Fruit fly (Drosophila melanogaster) whole organism, adult: ENCODE results near the gene RIOK2.
A peak's percentile ranks its signal among the peaks of the same experiment; 100 is the strongest.

ENCODE experiments used
- CG11617 ChIP-seq: fragments of 200-800 bp; sonication (Bioruptor generic); optimal IDR thresholded peaks from 2 replicates; lab custom pipeline; 2017; ENCODE audit warnings: mild to moderate bottlenecking, missing biosample characterization, missing genetic modification reagents, missing genetic modification characterization
- CG12768 ChIP-seq: fragments of 200-800 bp; sonication (Bioruptor generic); optimal IDR thresholded peaks from 2 replicates; lab custom pipeline; 2017; ENCODE audit warnings: missing biosample characterization, missing genetic modification characterization, mild to moderate bottlenecking, moderate library complexity, missing genetic modification reagents
- CG14711 ChIP-seq: fragments of 200-800 bp; sonication (Bioruptor generic); optimal IDR thresholded peaks from 2 replicates; lab custom pipeline; 2018; ENCODE audit warnings: missing biosample characterization, mild to moderate bottlenecking, missing genetic modification characterization, moderate library complexity
- CG1620 ChIP-seq: fragments of 200-800 bp; sonication (Bioruptor generic); optimal IDR thresholded peaks from 2 replicates; lab custom pipeline; 2016; ENCODE audit warnings: missing biosample characterization, missing genetic modification characterization
- CG33017 ChIP-seq: fragments of 200-800 bp; sonication (Bioruptor generic); optimal IDR thresholded peaks from 2 replicates; lab custom pipeline; 2018; ENCODE audit warnings: missing biosample characterization, mild to moderate bottlenecking, missing genetic modification characterization, moderate library complexity
- CG5204 ChIP-seq: fragments of 200-800 bp; sonication (Bioruptor generic); optimal IDR thresholded peaks from 2 replicates; lab custom pipeline; 2016; ENCODE audit warnings: missing biosample characterization, missing genetic modification characterization
- CG7045 ChIP-seq: fragments of 200-800 bp; sonication (Bioruptor generic); optimal IDR thresholded peaks from 2 replicates; lab custom pipeline; 2017; ENCODE audit warnings: missing biosample characterization, mild to moderate bottlenecking, missing genetic modification characterization
- CG7101 ChIP-seq: fragments of 200-800 bp; sonication (Bioruptor generic); optimal IDR thresholded peaks from 2 replicates; lab custom pipeline; 2018; ENCODE audit warnings: missing biosample characterization, mild to moderate bottlenecking, missing genetic modification characterization, moderate library complexity
- Clk ChIP-seq: fragments of 200-800 bp; sonication (Bioruptor generic); optimal IDR thresholded peaks from 2 replicates; lab custom pipeline; 2017; ENCODE audit warnings: missing biosample characterization, missing genetic modification characterization
- Crg-1 ChIP-seq: fragments of 200-800 bp; sonication (Bioruptor generic); optimal IDR thresholded peaks from 2 replicates; lab custom pipeline; 2016; ENCODE audit warnings: missing biosample characterization, missing genetic modification characterization
- Hr96 ChIP-seq: fragments of 200-800 bp; sonication (Bioruptor generic); optimal IDR thresholded peaks from 2 replicates; lab custom pipeline; 2016; ENCODE audit warnings: missing biosample characterization, missing genetic modification characterization
- Mnt ChIP-seq: fragments of 200-800 bp; sonication (Bioruptor generic); optimal IDR thresholded peaks from 2 replicates; lab custom pipeline; 2016; ENCODE audit warnings: missing biosample characterization, mild to moderate bottlenecking, missing genetic modification characterization
- bab1 ChIP-seq: fragments of 200-800 bp; sonication (Bioruptor generic); optimal IDR thresholded peaks from 3 replicates; lab custom pipeline; 2019; ENCODE audit warnings: missing biosample characterization, mild to moderate bottlenecking, missing genetic modification characterization, moderate library complexity
- cic ChIP-seq: fragments of 200-800 bp; sonication (Bioruptor generic); optimal IDR thresholded peaks from 2 replicates; lab custom pipeline; 2017; ENCODE audit warnings: missing biosample characterization, mild to moderate bottlenecking, missing genetic modification characterization, moderate library complexity
- cnc ChIP-seq, 2 experiments: fragments of >200 bp; optimal IDR thresholded peaks; 2 replicates each; lab custom pipeline; 2017
- kay ChIP-seq: fragments of 200-800 bp; sonication (Bioruptor generic); peaks from one replicate; lab custom pipeline; 2016; ENCODE audit warnings: missing biosample characterization, missing genetic modification characterization, borderline replicate concordance
- ovo ChIP-seq: fragments of 200-800 bp; sonication (Bioruptor generic); optimal IDR thresholded peaks from 2 replicates; lab custom pipeline; 2016; ENCODE audit warnings: missing biosample characterization, missing genetic modification characterization
- pad ChIP-seq: fragments of 200-800 bp; sonication (Bioruptor generic); optimal IDR thresholded peaks from 3 replicates; lab custom pipeline; 2017; ENCODE audit warnings: missing biosample characterization, missing genetic modification characterization, mild to moderate bottlenecking, moderate library complexity, missing genetic modification reagents
- tj ChIP-seq: fragments of 200-800 bp; sonication (Bioruptor generic); optimal IDR thresholded peaks from 3 replicates; lab custom pipeline; 2017; ENCODE audit warnings: missing biosample characterization, mild to moderate bottlenecking, missing genetic modification characterization, moderate library complexity
- toe ChIP-seq: fragments of 200-800 bp; sonication (Bioruptor generic); optimal IDR thresholded peaks from 2 replicates; lab custom pipeline; 2016; ENCODE audit warnings: missing biosample characterization, missing genetic modification characterization

RIOK2 gene

dm6 chr3R:25303857-25304440 is 38.3 kb downstream of the RIOK2 start, which contains the start of gene CG31436:
Gene CG31436, plus strand, starts transcription at chr3R:25304137.
- TF ChIP-seq CG7101 (tag; lab: Kevin White, UChicago) (no peak), CG12768 (GFP tag; lab: Kevin White, UChicago) (no peak), cnc (optimal IDR thresholded peaks at IDR 0.05; lab: Kevin White, UChicago) (no peak), CG5204 (GFP tag; lab: Kevin White, UChicago) (no peak), CG11617 (GFP tag; lab: Kevin White, UChicago) (no peak), CG7045 (GFP tag; lab: Kevin White, UChicago) (no peak), cic (peak; percentile 62), Clk (GFP tag; lab: Kevin White, UChicago) (no peak), kay (GFP tag; lab: Kevin White, UChicago) (peak; percentile 84), Hr96 (no peak), CG14711 (tag; lab: Kevin White, UChicago) (no peak), Crg-1 (no peak)

DNA sequence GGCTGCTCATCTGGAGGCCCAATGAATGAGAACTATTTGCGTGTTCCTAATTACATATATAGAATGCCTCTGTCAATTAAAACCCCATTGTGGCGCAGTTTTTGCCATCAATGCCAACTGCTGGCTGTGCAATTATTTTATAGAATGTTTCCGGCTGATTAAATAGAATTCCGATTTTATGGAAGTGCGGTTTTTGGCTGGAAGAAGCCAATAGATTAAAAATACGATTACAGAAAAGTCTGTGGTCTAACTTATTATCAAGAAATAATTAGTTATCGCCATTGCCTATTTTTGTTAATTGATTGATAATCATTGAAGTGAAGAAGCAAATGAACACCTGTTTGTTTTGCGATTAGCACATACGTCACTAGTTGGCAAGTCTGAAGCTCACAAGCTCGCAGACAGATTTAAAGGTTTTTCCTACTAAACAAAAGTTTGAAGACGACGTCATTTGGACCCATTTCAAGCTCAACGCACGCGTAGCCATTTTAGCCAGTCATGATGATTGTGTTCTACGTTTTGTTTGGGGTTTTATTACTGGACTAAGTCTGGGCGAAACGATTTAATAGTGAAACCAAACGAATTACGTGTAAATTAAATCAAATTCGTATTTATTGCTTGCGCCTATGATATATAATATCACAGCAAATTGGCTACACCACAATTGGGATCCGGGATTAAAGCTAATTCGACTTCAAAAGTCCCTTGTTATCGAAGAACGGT is 40.3 kb downstream of the RIOK2 start:
- TF ChIP-seq CG7045 (GFP tag; lab: Kevin White, UChicago) (no peak), Crg-1 (no peak), tj (GFP tag; lab: Kevin White, UChicago) (peak; percentile 28), cic (peak; percentile 73), CG14711 (tag; lab: Kevin White, UChicago) (no peak), CG5204 (GFP tag; lab: Kevin White, UChicago) (no peak), kay (GFP tag; lab: Kevin White, UChicago) (peak; percentile 95), CG12768 (GFP tag; lab: Kevin White, UChicago) (peak; percentile 23), Clk (GFP tag; lab: Kevin White, UChicago) (no peak), toe (no peak), cnc (optimal IDR thresholded peaks at IDR 0.05; lab: Kevin White, UChicago) (peak; percentile 54 to 91), Mnt (GFP tag; lab: Kevin White, UChicago) (no peak), pad (GFP tag; lab: Kevin White, UChicago) (no peak)

dm6 chr3R:25308228-25308627 is 42.6 kb downstream of the RIOK2 start, which contains the start of gene CG10550:
Gene CG10550, minus strand, starts transcription at chr3R:25308391.
- TF ChIP-seq CG7045 (GFP tag; lab: Kevin White, UChicago), result no peak
- TF ChIP-seq cnc (optimal IDR thresholded peaks at IDR 0.05; lab: Kevin White, UChicago), result no peak
- peak; percentile 1 for TF ChIP-seq Hr96
- TF ChIP-seq cic, result peak; percentile 46
- TF ChIP-seq CG1620 (GFP tag; lab: Kevin White, UChicago), result no peak
- no peak for TF ChIP-seq kay (GFP tag; lab: Kevin White, UChicago)
- no peak for TF ChIP-seq Clk (GFP tag; lab: Kevin White, UChicago)
- TF ChIP-seq pad (GFP tag; lab: Kevin White, UChicago), result no peak
- no peak for TF ChIP-seq bab1 (GFP tag; lab: Kevin White, UChicago)
- no peak for TF ChIP-seq CG14711 (tag; lab: Kevin White, UChicago)
- TF ChIP-seq CG7101 (tag; lab: Kevin White, UChicago), result no peak
- no peak for TF ChIP-seq Crg-1
- no peak for TF ChIP-seq CG33017 (tag; lab: Kevin White, UChicago)
- TF ChIP-seq tj (GFP tag; lab: Kevin White, UChicago), result no peak
- TF ChIP-seq toe, result no peak
- no peak for TF ChIP-seq ovo (GFP tag; lab: Kevin White, UChicago)
- TF ChIP-seq CG12768 (GFP tag; lab: Kevin White, UChicago), result peak; percentile 61
- TF ChIP-seq CG5204 (GFP tag; lab: Kevin White, UChicago), result no peak
- no peak for TF ChIP-seq CG11617 (GFP tag; lab: Kevin White, UChicago)
- TF ChIP-seq Mnt (GFP tag; lab: Kevin White, UChicago), result peak; percentile 33

DNA sequence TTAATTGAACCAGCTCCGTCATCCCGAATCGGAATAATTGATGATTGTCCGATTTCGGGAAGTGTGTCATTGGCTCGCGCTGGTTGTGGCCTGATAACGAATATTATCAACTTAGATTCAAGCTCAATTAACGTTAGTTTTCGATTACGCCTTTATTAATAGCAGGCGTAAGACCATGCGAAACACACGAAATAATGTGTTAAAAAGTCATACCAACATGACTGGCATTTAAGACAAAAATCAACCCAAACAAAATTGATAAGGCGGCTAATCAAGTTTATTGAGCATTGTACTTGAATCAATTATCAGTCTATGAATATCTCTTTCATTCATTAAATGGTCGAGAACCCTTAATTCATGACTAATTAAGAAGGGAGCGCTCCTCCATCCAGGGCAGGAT is 43.5 kb downstream of the RIOK2 start:
- TF ChIP-seq cic (peak; percentile 5), tj (GFP tag; lab: Kevin White, UChicago) (no peak), bab1 (GFP tag; lab: Kevin White, UChicago) (no peak), cnc (optimal IDR thresholded peaks at IDR 0.05; lab: Kevin White, UChicago) (no peak), Clk (GFP tag; lab: Kevin White, UChicago) (no peak)

DNA sequence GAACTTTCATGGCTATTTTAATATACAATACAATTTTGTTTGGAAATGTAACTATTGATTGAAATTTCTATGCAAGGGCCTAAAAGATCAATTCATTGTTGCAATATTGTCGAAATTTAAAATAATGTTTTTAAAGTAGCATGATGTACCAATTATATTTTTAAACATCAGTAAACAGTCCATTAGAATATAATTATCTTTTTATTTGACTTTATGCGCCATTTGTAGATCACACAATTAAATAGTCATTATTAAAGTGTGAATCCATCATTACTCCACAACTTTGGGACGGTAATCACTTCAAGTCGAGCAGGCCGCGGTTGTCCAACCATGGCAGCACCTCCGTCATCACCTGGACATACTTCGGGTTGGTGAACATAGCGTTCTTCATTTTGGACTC is 45.2 kb downstream of the RIOK2 start, which contains the start of gene CG31099:
CG31099 (minus strand) TSS at position 101 of the 400 bp plus-strand sequence.
- TF ChIP-seq bab1 (GFP tag; lab: Kevin White, UChicago), result no peak
- no peak for TF ChIP-seq toe
- no peak for TF ChIP-seq ovo (GFP tag; lab: Kevin White, UChicago)
- no peak for TF ChIP-seq cic

DNA sequence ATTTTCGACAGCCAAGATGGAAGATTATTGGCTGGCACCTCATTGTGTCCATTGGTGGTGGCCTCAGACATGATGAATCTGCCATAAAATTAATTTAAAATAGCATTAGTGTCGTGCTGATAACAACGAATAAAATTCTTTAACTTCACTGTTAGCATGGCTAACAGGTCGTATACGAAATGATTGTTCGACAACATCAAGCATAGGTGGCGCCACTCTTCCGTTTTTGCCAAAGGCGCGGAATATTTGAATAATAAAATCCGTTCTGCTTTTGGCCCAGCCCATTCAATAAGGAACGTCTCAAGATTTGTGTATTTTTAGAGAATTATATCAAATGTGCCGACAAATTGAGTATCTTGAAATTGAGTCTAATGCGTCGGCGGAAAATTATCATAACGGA is 46.9 kb downstream of the RIOK2 start:
- TF ChIP-seq CG7045 (GFP tag; lab: Kevin White, UChicago) (no peak), toe (peak; percentile 26), Clk (GFP tag; lab: Kevin White, UChicago) (no peak), cnc (optimal IDR thresholded peaks at IDR 0.05; lab: Kevin White, UChicago) (no peak), Crg-1 (no peak)
